Worm (Caenorhabditis elegans): Measurements from ENCODE around the gene nhr-79.

The nhr-79 gene

ce11 chrV:19175714-19176113, 36.0 kb downstream of the nhr-79 start:
- TF ChIP-seq tbx-37 (GFP tag; conservative IDR thresholded peaks at IDR 0.05) (no peak), ceh-13 (GFP tag; optimal IDR thresholded peaks at IDR 0.05) (no peak), ets-7 (tag; optimal IDR thresholded peaks at IDR 0.05) (no peak), pes-1 (GFP tag; IDR thresholded peaks at IDR 0.05) (no peak), aly-1 (tag; optimal IDR thresholded peaks at IDR 0.05) (no peak), scrt-1 (GFP tag; IDR thresholded peaks at IDR 0.05) (no peak), sea-1 (GFP tag; conservative IDR thresholded peaks at IDR 0.05) (no peak), hmg-4 (GFP tag; optimal IDR thresholded peaks at IDR 0.05) (no peak), B0310.2 (tag; optimal IDR thresholded peaks at IDR 0.05) (no peak), ceh-36 (tag; optimal IDR thresholded peaks at IDR 0.05) (no peak), ama-1 (optimal IDR thresholded peaks at IDR 0.05) (no peak), F13C5.2 (tag; optimal IDR thresholded peaks at IDR 0.05) (no peak), flt-1 (GFP tag; IDR thresholded peaks at IDR 0.05) (no peak), tra-4 (tag; optimal IDR thresholded peaks at IDR 0.05) (no peak), tbx-11 (GFP tag; IDR thresholded peaks at IDR 0.05) (no peak), hmbx-1 (tag; optimal IDR thresholded peaks at IDR 0.05) (no peak)

ce11 chrV:19174626-19175025, 37.1 kb downstream of the nhr-79 start, which contains the start of gene hot-2:
Gene hot-2 (plus strand): TSS chrV:19174759.
- no peak for TF ChIP-seq hmbx-1 (tag; optimal IDR thresholded peaks at IDR 0.05)
- TF ChIP-seq flt-1 (GFP tag; IDR thresholded peaks at IDR 0.05): no peak

ce11 chrV:19158664-19159063, 53.0 kb downstream of the nhr-79 start, which contains the start of gene Y39B6A.5:
Gene Y39B6A.5 (minus strand): TSS chrV:19158877.
- TF ChIP-seq ets-7 (tag; optimal IDR thresholded peaks at IDR 0.05) (no peak), aly-1 (tag; optimal IDR thresholded peaks at IDR 0.05) (no peak), scrt-1 (GFP tag; IDR thresholded peaks at IDR 0.05) (no peak)

Data from whole organism, early embryonic.